Fruit fly (Drosophila melanogaster) Kc167 (cell line): ENCODE data around the gene Osi3.

Experiments used
- Myc ChIP-seq: fragments of >200 bp; optimal IDR thresholded peaks from 2 replicates; lab custom pipeline; 2017; ENCODE audit warnings: missing external identifiers
- Sin3A ChIP-seq: fragments of >200 bp; optimal IDR thresholded peaks from 2 replicates; lab custom pipeline; 2018; ENCODE audit warnings: missing external identifiers
- h ChIP-seq: fragments of >200 bp; optimal IDR thresholded peaks from 3 replicates; lab custom pipeline; 2018; ENCODE audit warnings: missing external identifiers
- insv ChIP-seq: fragments of >200 bp; optimal IDR thresholded peaks from 3 replicates; lab custom pipeline; 2018; ENCODE audit warnings: missing external identifiers
- psq ChIP-seq: fragments of >200 bp; optimal IDR thresholded peaks from 2 replicates; lab custom pipeline; 2017; ENCODE audit warnings: missing external identifiers
- ttk ChIP-seq: sonication (Bioruptor generic); optimal IDR thresholded peaks from 2 replicates; lab custom pipeline; 2017; ENCODE audit warnings: missing external identifiers

Gene Osi3

dm6 chr3R:6241289-6241688, 25.7 kb downstream of the Osi3 start:
- TF ChIP-seq ttk (lab: Kevin White, UChicago) (no peak), Sin3A (lab: Kevin White, UChicago) (no peak), psq (lab: Kevin White, UChicago) (no peak), insv (lab: Kevin White, UChicago) (no peak), h (lab: Kevin White, UChicago) (no peak), Myc (lab: Kevin White, UChicago) (no peak)

dm6 chr3R:6244035-6244434, 28.4 kb downstream of the Osi3 start:
- TF ChIP-seq ttk (lab: Kevin White, UChicago): no peak
- TF ChIP-seq Sin3A (lab: Kevin White, UChicago): no peak

DNA sequence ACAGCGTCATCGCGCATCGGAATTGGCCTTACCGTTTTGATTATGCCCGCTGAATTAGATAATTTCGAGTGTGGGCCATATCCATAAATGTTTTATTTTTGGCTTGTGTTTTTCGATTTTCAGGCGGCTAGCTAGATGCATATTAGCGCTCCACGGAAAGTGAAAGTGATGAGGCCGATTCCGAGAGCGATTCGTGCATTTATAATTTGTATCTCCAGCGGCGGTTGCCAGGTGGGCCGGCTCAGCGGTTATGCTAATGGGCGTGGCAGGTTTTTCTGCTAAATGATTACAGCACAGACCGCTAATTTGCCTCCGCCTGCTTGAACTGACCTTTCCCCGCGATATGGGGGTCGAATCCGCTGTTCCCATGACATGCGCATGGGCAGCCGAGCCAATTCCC, 29.4 kb downstream of the Osi3 start:
- TF ChIP-seq ttk (lab: Kevin White, UChicago) (no peak), Sin3A (lab: Kevin White, UChicago) (no peak)

DNA sequence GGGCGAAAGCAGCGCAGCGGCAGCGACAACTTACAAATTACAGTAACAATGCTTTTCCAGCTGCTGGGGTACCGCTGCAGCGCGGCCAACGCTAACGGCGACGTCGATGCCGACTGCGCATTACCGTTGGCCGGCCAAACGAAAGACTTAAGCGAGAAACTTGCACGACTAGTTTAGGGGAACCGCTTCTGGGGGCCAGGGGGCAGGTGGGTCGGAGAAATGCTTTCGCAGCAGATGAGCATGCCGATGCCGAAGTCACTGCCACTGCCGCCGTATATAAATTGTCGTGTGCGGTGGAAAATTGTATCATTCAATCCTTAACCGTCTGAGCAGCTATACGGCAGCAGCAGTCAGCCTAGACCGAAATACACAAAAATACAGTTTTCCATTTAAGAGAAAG, 33.1 kb downstream of the Osi3 start, which contains the start of gene Osi7:
Osi7 (plus strand) TSS at position 301 of the 400 bp plus-strand sequence.
- TF ChIP-seq h (lab: Kevin White, UChicago): no peak
- TF ChIP-seq psq (lab: Kevin White, UChicago): no peak
- no peak for TF ChIP-seq ttk (lab: Kevin White, UChicago)
- TF ChIP-seq Sin3A (lab: Kevin White, UChicago): no peak
- TF ChIP-seq insv (lab: Kevin White, UChicago): no peak
- TF ChIP-seq Myc (lab: Kevin White, UChicago): no peak

- TF ChIP-seq ttk (lab: Kevin White, UChicago) (no peak), psq (lab: Kevin White, UChicago) (no peak), insv (lab: Kevin White, UChicago) (no peak), Sin3A (lab: Kevin White, UChicago) (no peak), h (lab: Kevin White, UChicago) (no peak), Myc (lab: Kevin White, UChicago) (no peak)
Measured at dm6 chr3R:6252809-6253208, 37.2 kb downstream of the Osi3 start.

DNA sequence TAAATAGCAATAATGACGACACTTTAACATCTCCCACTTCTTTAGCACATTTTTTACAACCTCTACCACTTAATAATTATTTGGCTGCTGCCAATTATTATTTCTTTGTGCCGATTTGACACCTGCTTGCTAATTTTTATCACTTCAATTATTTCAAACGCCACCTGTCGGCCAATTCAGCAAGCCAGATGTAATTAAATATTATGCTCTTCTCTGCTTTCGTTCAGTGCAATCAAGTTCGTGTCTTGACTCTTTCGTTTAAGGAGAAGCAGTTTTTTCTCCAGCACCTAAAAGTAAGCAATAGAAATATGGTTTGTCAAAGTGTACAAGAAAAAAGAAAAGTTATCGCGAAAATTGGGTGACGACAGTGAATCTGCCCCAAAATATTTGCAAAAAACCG, 38.8 kb downstream of the Osi3 start:
- TF ChIP-seq ttk (lab: Kevin White, UChicago): no peak
- TF ChIP-seq Sin3A (lab: Kevin White, UChicago): no peak
- TF ChIP-seq psq (lab: Kevin White, UChicago): no peak
- no peak for TF ChIP-seq insv (lab: Kevin White, UChicago)
- no peak for TF ChIP-seq h (lab: Kevin White, UChicago)
- TF ChIP-seq Myc (lab: Kevin White, UChicago): no peak

- TF ChIP-seq insv (lab: Kevin White, UChicago) (no peak), Sin3A (lab: Kevin White, UChicago) (no peak), h (lab: Kevin White, UChicago) (no peak), ttk (lab: Kevin White, UChicago) (no peak), Myc (lab: Kevin White, UChicago) (no peak), psq (lab: Kevin White, UChicago) (no peak)
Measured at dm6 chr3R:6254875-6255274, 39.2 kb downstream of the Osi3 start, which contains the start of gene Osi8. Gene Osi8, plus strand, starts transcription at chr3R:6255175.

DNA sequence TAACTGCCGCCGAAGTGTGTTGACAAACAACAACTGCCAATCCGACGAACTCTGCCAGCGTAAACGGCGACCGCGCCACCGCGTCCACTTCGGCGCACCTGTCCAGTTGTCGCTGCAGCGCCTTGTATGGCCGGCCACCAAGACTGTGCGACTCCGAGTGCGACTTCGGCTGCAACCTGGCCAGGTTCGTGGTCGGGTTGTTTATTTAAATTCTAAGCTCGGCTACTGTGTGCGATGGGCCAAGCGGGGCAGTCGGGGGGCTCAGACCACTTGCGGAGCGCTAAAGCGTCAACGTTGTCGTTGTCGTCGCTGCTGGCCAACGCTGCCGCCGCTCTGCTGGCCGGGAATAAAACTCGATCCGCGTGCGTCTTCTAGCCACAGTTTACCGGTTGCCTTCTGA, 44.2 kb downstream of the Osi3 start, which contains the start of gene Osi9:
Osi9 (plus strand) TSS at position 375 of the 400 bp plus-strand sequence.
- TF ChIP-seq psq (lab: Kevin White, UChicago) (no peak), insv (lab: Kevin White, UChicago) (no peak), Myc (lab: Kevin White, UChicago) (no peak), Sin3A (lab: Kevin White, UChicago) (no peak)

DNA sequence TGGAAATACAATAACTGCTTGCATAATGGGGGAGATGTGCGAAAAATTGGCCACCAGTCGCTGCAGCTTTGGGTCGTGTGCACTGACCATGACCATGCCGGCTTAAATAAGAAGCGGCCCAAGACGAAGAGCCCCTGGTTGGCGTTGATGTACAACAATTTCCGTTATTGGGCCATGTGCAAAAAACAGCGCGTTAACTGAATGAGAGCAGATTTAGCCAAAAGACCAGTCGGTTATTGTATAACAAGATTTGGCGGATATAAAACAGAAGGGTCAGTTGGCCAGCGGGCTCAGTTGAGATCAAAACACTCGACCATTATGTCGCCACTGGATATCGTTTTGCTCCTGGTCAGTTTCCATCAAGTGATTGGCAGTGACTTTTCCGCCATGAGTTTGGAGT, 48.0 kb downstream of the Osi3 start, which contains the start of gene Osi10a:
Osi10a (plus strand) TSS at position 301 of the 400 bp plus-strand sequence.
- TF ChIP-seq psq (lab: Kevin White, UChicago): no peak
- no peak for TF ChIP-seq Sin3A (lab: Kevin White, UChicago)
- TF ChIP-seq insv (lab: Kevin White, UChicago): no peak
- TF ChIP-seq h (lab: Kevin White, UChicago): no peak
- TF ChIP-seq Myc (lab: Kevin White, UChicago): no peak

DNA sequence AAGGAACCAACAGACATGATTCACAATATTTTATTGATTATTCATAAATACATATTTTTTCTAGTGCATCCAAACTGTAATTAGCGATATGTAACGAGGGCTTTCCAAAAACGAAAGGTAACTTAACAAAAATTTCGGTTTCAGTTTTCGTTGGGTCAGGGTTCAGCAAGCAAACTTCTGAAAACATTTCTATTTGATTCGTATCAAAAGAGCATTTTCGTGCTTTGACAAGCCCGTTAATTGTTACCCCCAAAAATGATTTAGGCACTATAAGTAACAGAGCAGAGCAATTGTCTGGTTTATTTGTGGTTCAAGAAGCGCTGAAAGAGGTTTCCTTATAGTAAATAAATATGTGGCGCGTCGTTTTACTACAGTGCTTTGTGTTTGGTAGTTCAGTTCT, 50.3 kb downstream of the Osi3 start, which contains the start of gene Osi10b:
Osi10b (plus strand) TSS at position 301 of the 400 bp plus-strand sequence.
- no peak for TF ChIP-seq psq (lab: Kevin White, UChicago)
- TF ChIP-seq h (lab: Kevin White, UChicago): no peak
- no peak for TF ChIP-seq ttk (lab: Kevin White, UChicago)
- TF ChIP-seq insv (lab: Kevin White, UChicago): no peak
- TF ChIP-seq Sin3A (lab: Kevin White, UChicago): no peak
